Worm (Caenorhabditis elegans) whole organism, L4 larva: ENCODE results near the gene F54D5.24.

ENCODE experiments used
- D1046.2 ChIP-seq: fragments of 200-800 bp; sonication (Bioruptor generic); IDR thresholded peaks from 2 replicates; pipeline ENCODE4 v1.3.6; 2022; ENCODE audit warnings: missing genetic modification characterization, missing compliant biosample characterization
- F26F4.8 ChIP-seq: fragments of 200-800 bp; sonication (Bioruptor generic); conservative IDR thresholded peaks from 2 replicates; pipeline ENCODE4 v1.3.6; 2022; ENCODE audit warnings: missing genetic modification characterization, missing compliant biosample characterization
- F49E8.2 ChIP-seq: sonication (generic microtip); optimal IDR thresholded peaks from 2 replicates; lab custom pipeline; 2016; ENCODE audit warnings: missing compliant biosample characterization, mild to moderate bottlenecking, missing genetic modification characterization, borderline replicate concordance
- Y48G9A.11 ChIP-seq: fragments of 200-800 bp; sonication (Bioruptor generic); IDR thresholded peaks from 2 replicates; pipeline ENCODE4 v1.3.6; 2022; ENCODE audit warnings: missing genetic modification reagents, missing genetic modification characterization, missing compliant biosample characterization
- Y5F2A.4 ChIP-seq: fragments of 200-800 bp; sonication (Bioruptor generic); optimal IDR thresholded peaks from 2 replicates; lab custom pipeline; 2018; ENCODE audit warnings: mild to moderate bottlenecking, missing genetic modification characterization, missing compliant biosample characterization
- aha-1 ChIP-seq: fragments of 150-350 bp; peaks from one replicate; lab custom pipeline; 2014; ENCODE audit warnings: missing biosample characterization, missing genetic modification characterization
- ceh-20 ChIP-seq: fragments of 200-800 bp; sonication (Bioruptor generic); IDR thresholded peaks from 2 replicates; pipeline ENCODE4 v1.3.6; 2022; ENCODE audit warnings: missing genetic modification reagents, missing genetic modification characterization, missing compliant biosample characterization
- ceh-32 ChIP-seq: sonication (generic microtip); optimal IDR thresholded peaks from 2 replicates; lab custom pipeline; 2016; ENCODE audit warnings: mild to moderate bottlenecking, missing genetic modification characterization, missing compliant biosample characterization; ENCODE audit not compliant: poor library complexity
- ceh-62 ChIP-seq: sonication (generic microtip); optimal IDR thresholded peaks from 2 replicates; lab custom pipeline; 2017; ENCODE audit warnings: missing biosample characterization, missing genetic modification characterization
- dmd-9 ChIP-seq: fragments of 200-800 bp; sonication (Bioruptor generic); IDR thresholded peaks from 2 replicates; pipeline ENCODE4 v1.3.6; 2022; ENCODE audit warnings: missing genetic modification reagents, missing genetic modification characterization, missing compliant biosample characterization
- fkh-10 ChIP-seq: fragments of 150-350 bp; optimal IDR thresholded peaks from 2 replicates; lab custom pipeline; 2014; ENCODE audit warnings: missing biosample characterization, missing genetic modification reagents, missing genetic modification characterization
- hif-1 ChIP-seq, 2 experiments: sonication (generic microtip); optimal IDR thresholded peaks; 2 replicates each; lab custom pipeline; 2016 to 2017; ENCODE audit warnings: missing compliant biosample characterization in 2 of 2, missing genetic modification characterization in 2 of 2, missing genetic modification reagents in 2 of 2, missing genotype in 2 of 2, mild to moderate bottlenecking in 1 of 2
- lin-13 ChIP-seq: fragments of 150-350 bp; optimal IDR thresholded peaks from 2 replicates; lab custom pipeline; 2014; ENCODE audit warnings: missing biosample characterization, missing genetic modification reagents, missing genetic modification characterization
- lin-29 ChIP-seq: fragments of 200-800 bp; sonication (Bioruptor generic); IDR thresholded peaks from 2 replicates; pipeline ENCODE4 v1.3.6; 2022; ENCODE audit warnings: missing genetic modification reagents, missing genetic modification characterization, missing compliant biosample characterization
- lin-38 ChIP-seq: fragments of 200-800 bp; sonication (Bioruptor generic); IDR thresholded peaks from 2 replicates; pipeline ENCODE4 v1.3.6; 2022; ENCODE audit warnings: missing genetic modification reagents, missing genetic modification characterization, missing compliant biosample characterization
- lsy-2 ChIP-seq, 2 experiments: fragments of 150-350 bp in 1 of 2; sonication (generic microtip) in 1 of 2; optimal IDR thresholded peaks; 2 replicates each; lab custom pipeline; 2014 to 2017; ENCODE audit warnings: missing biosample characterization in 2 of 2, missing genetic modification characterization in 2 of 2
- madf-5 ChIP-seq, 2 experiments: fragments of 200-800 bp; sonication (Bioruptor generic); IDR thresholded peaks; 2 replicates each; pipeline ENCODE4 v1.3.6; 2022; ENCODE audit warnings: missing compliant biosample characterization in 2 of 2, missing genetic modification characterization in 2 of 2
- mdl-1 ChIP-seq, 2 experiments: fragments of 150-350 bp in 1 of 2; sonication (generic microtip) in 1 of 2; optimal IDR thresholded peaks; 2 replicates each; lab custom pipeline; 2014 to 2017; ENCODE audit warnings: missing biosample characterization in 2 of 2, missing genetic modification characterization in 2 of 2
- mes-2 ChIP-seq: sonication (generic microtip); optimal IDR thresholded peaks from 2 replicates; lab custom pipeline; 2016; ENCODE audit warnings: missing genotype, mild to moderate bottlenecking, missing genetic modification characterization, missing compliant biosample characterization; ENCODE audit not compliant: poor library complexity, severe bottlenecking
- nhr-111 ChIP-seq: fragments of 200-800 bp; sonication (Bioruptor generic); optimal IDR thresholded peaks from 2 replicates; lab custom pipeline; 2018; ENCODE audit warnings: mild to moderate bottlenecking, missing genetic modification characterization, missing compliant biosample characterization
- nhr-237 ChIP-seq: sonication (generic microtip); optimal IDR thresholded peaks from 2 replicates; lab custom pipeline; 2017; ENCODE audit warnings: missing biosample characterization, missing genetic modification characterization
- nhr-42 ChIP-seq: fragments of 200-800 bp; sonication (Bioruptor generic); IDR thresholded peaks from 2 replicates; pipeline ENCODE4 v1.3.6; 2022; ENCODE audit warnings: missing genetic modification characterization, missing compliant biosample characterization
- pha-4 ChIP-seq, 2 experiments: fragments of 150-350 bp in 1 of 2; fragments of 200-800 bp in 1 of 2; sonication (Bioruptor generic) in 1 of 2; IDR thresholded peaks in 1 of 2; optimal IDR thresholded peaks in 1 of 2; 2 replicates each; pipeline versions ENCODE4 v1.3.6 to Lab custom; 2014 to 2022; ENCODE audit warnings: missing genetic modification characterization in 2 of 2, missing genetic modification reagents in 2 of 2, missing biosample characterization in 1 of 2, missing compliant biosample characterization in 1 of 2
- pqm-1 ChIP-seq: sonication (generic microtip); optimal IDR thresholded peaks from 2 replicates; lab custom pipeline; 2017; ENCODE audit warnings: missing biosample characterization, missing genetic modification characterization
- set-16 ChIP-seq: fragments of 200-800 bp; sonication (Bioruptor generic); IDR thresholded peaks from 2 replicates; pipeline ENCODE4 v1.3.6; 2022; ENCODE audit warnings: missing genetic modification reagents, missing genetic modification characterization, missing compliant biosample characterization
- skn-1 ChIP-seq: fragments of 150-350 bp; optimal IDR thresholded peaks from 2 replicates; lab custom pipeline; 2014; ENCODE audit warnings: missing biosample characterization, missing genetic modification characterization
- snpc-1.2 ChIP-seq: fragments of 200-800 bp; sonication (Bioruptor generic); IDR thresholded peaks from 2 replicates; pipeline ENCODE4 v1.3.6; 2022; ENCODE audit warnings: missing genetic modification reagents, missing genetic modification characterization, missing compliant biosample characterization
- spr-1 ChIP-seq: sonication (generic microtip); optimal IDR thresholded peaks from 2 replicates; lab custom pipeline; 2016; ENCODE audit warnings: mild to moderate bottlenecking, missing genetic modification characterization, missing compliant biosample characterization
- spr-3 ChIP-seq: fragments of 200-800 bp; sonication (Bioruptor generic); optimal IDR thresholded peaks from 2 replicates; lab custom pipeline; 2018; ENCODE audit warnings: mild to moderate bottlenecking, missing genetic modification characterization, missing compliant biosample characterization
- unc-130 ChIP-seq: sonication (generic microtip); optimal IDR thresholded peaks from 2 replicates; lab custom pipeline; 2016; ENCODE audit warnings: missing genetic modification reagents, missing genetic modification characterization, missing compliant biosample characterization
- unc-62 ChIP-seq, 3 experiments: fragments of 150-350 bp in 1 of 3; sonication (generic microtip); optimal IDR thresholded peaks in 2 of 3; peaks in 1 of 3; 1 replicate in 1 of 3; 2 replicates in 2 of 3; lab custom pipeline; 2014 to 2017; ENCODE audit warnings: missing biosample characterization in 3 of 3, missing genetic modification characterization in 3 of 3, missing genetic modification reagents in 3 of 3, missing genotype in 1 of 3
- zag-1 ChIP-seq: fragments of 150-350 bp; optimal IDR thresholded peaks from 2 replicates; lab custom pipeline; 2014; ENCODE audit warnings: missing biosample characterization, missing genetic modification characterization
- zfp-2 ChIP-seq: sonication (generic microtip); optimal IDR thresholded peaks from 2 replicates; lab custom pipeline; 2016; ENCODE audit warnings: mild to moderate bottlenecking, missing genetic modification characterization, missing compliant biosample characterization
- zfp-3 ChIP-seq: fragments of 200-800 bp; sonication (Bioruptor generic); conservative IDR thresholded peaks from 2 replicates; pipeline ENCODE4 v1.3.6; 2022; ENCODE audit warnings: missing genetic modification reagents, missing genetic modification characterization, missing compliant biosample characterization
- zip-2 ChIP-seq: fragments of 150-350 bp; optimal IDR thresholded peaks from 2 replicates; lab custom pipeline; 2014; ENCODE audit warnings: missing biosample characterization, missing genetic modification characterization
- ztf-11 ChIP-seq: fragments of 150-350 bp; optimal IDR thresholded peaks from 2 replicates; lab custom pipeline; 2014; ENCODE audit warnings: missing biosample characterization, missing genetic modification characterization

The F54D5.24 gene

DNA sequence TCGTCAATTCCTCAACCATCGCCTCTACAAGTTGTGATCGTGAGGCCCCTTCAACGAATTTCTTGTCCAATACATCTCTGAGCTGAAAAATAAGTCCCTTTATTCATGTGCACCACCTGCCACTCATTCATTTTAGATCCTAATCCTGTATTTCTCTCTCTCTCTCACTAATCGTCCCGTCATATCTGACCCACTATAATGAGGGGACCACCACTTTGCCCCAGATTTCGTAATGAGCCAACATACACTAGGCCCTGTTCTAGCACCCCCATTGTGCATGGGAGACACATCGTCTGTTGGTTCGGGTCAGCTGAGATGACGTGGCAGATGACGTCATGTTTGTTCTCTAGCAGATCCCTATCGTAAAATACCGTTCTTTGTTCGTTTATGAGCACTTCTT, 20.3 kb upstream of the F54D5.24 start:
- TF ChIP-seq zag-1 (tag; lab: Kevin White, UChicago) = no peak
- TF ChIP-seq mes-2 = no peak
- peak in 1 of 2 experiments; percentile 26 for TF ChIP-seq unc-62 (GFP tag; optimal IDR thresholded peaks at IDR 0.05 in 1 of 2; lab: Kevin White, UChicago)
- TF ChIP-seq unc-62 (tag; optimal IDR thresholded peaks at IDR 0.05; lab: Kevin White, UChicago) = no peak
- no peak for TF ChIP-seq ceh-32 (tag; lab: Kevin White, UChicago)
- TF ChIP-seq Y5F2A.4 = no peak
- peak; percentile 58 for TF ChIP-seq aha-1 (tag; lab: Kevin White, UChicago)
- TF ChIP-seq lin-13 = no peak
- no peak for TF ChIP-seq ceh-20 (GFP tag; lab: Robert Waterston, UW)

DNA sequence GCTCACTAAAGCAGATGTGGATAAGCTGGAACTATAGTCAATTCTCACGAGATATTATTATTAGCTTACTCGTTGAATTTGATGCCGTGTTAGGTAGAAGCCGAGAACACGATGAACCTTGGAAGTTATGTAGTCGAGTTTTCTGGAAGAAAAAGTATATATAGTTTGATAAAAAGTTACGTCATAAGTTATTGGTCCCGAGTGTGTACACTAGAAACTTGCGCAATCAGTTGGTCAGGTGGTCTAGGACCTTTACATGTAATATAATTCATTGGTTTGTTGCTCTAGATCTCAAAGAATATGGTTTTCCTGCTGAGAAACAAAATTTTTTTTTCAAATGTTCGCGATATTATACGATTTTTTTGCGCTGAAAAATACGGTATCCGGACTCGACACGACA, 19.8 kb upstream of the F54D5.24 start:
- TF ChIP-seq nhr-237 (tag; lab: Kevin White, UChicago) = no peak
- no peak for TF ChIP-seq F49E8.2 (tag; lab: Kevin White, UChicago)
- TF ChIP-seq nhr-111 (GFP tag; lab: Kevin White, UChicago) = no peak
- TF ChIP-seq, all 104 proteins: peak for 0

DNA sequence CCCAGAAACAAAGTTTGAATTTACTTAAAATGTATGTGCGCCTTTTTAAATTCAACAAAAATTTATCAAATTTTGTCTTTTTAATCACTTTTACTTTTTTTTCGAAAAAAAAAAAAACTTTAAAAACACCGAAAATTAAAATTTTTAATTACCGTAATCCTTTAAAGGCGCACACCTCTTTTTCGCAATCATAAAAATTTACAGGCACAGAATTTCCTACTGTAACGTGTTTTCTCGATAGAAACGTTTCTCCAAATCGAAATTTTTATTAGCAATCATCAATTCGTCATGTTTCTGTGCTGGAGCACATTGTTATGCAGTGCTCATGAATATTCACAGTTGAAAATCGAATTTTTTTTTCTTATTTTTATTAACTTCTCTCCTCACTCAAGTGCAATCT, 19.2 kb upstream of the F54D5.24 start:
- TF ChIP-seq snpc-1.2 (GFP tag; lab: Robert Waterston, UW) (no peak), zip-2 (tag; lab: Kevin White, UChicago) (no peak), aha-1 (tag; lab: Kevin White, UChicago) (peak; percentile 63), madf-5 (GFP tag; IDR thresholded peaks at IDR 0.05; lab: Robert Waterston, UW) (no peak), fkh-10 (GFP tag; lab: Kevin White, UChicago) (no peak)

DNA sequence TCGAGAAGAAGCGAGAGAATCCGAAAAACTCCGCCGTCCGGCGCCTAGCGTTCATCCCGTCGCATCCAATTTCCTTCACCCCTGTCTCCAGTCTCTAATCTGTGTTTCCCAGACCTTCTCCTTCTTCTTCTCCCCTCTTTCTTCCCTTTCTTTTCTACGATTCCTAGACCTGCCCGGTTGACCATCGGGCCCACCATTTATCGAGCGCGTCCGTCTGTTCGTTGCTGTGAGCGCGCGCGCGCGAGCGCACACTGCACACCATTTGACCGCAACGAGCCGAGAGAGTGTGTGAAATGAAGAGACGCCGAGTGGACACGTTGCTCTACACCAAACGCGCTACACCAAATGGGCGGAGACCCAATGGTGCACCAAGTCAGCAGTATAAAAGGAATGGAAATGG, 18.6 kb upstream of the F54D5.24 start:
- TF ChIP-seq D1046.2 (GFP tag; lab: Robert Waterston, UW) (0 out of 2 replicates have a peak, but pooled peaks have one; percentile 8), Y48G9A.11 (peak; percentile 64; the same call in 1 of the 2 replicates), set-16 (peak; percentile 82), ztf-11 (tag; lab: Kevin White, UChicago) (no peak), skn-1 (tag; lab: Kevin White, UChicago) (no peak), dmd-9 (GFP tag; lab: Robert Waterston, UW) (no peak), lin-38 (GFP tag; lab: Robert Waterston, UW) (peak; percentile 73), unc-130 (peak; percentile 70), spr-3 (GFP tag; lab: Kevin White, UChicago) (peak; percentile 9), mdl-1 (tag; optimal IDR thresholded peaks at IDR 0.05; lab: Kevin White, UChicago) (peak in 1 of 2 experiments; percentile 3)

DNA sequence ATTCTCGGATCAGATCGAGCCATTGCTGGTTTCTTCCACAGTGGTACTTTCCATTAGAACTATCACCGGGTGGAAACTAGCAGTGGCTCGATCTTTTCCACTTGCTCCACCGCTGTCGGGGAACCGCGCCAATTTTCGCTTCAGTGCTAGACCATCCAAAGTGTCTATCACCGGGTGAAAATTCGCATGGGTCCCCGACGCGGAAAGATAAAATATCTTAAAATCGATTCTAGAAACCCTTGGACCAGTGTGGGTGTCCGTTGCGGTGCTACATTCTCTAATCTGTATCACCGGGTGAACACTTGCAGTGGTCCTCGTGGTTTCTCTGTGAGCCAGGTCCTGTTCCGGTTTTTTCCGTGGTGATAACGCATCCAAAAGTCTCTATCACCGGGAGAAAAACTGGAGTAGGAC, 18.1 kb upstream of the F54D5.24 start:
- no peak for TF ChIP-seq zfp-3 (GFP tag; lab: Robert Waterston, UW)
- TF ChIP-seq nhr-42 (GFP tag; lab: Robert Waterston, UW) = no peak
- TF ChIP-seq F26F4.8 = no peak
- no peak for TF ChIP-seq lsy-2 (tag; optimal IDR thresholded peaks at IDR 0.05; lab: Kevin White, UChicago)
- TF ChIP-seq pha-4 (GFP tag; IDR thresholded peaks at IDR 0.05; lab: Robert Waterston, UW) = no peak
- TF ChIP-seq pha-4 (tag; optimal IDR thresholded peaks at IDR 0.05; lab: Kevin White, UChicago) = no peak
- no peak for TF ChIP-seq pqm-1 (tag; lab: Kevin White, UChicago)
- TF ChIP-seq set-16 = no peak
- TF ChIP-seq spr-1 (tag; lab: Kevin White, UChicago) = no peak
- no peak for TF ChIP-seq ceh-62
- TF ChIP-seq lin-29 (GFP tag; lab: Robert Waterston, UW) = no peak
- no peak for TF ChIP-seq hif-1 (tag; optimal IDR thresholded peaks at IDR 0.05; lab: Kevin White, UChicago)
- TF ChIP-seq zfp-2 (tag; lab: Kevin White, UChicago) = no peak
- TF ChIP-seq, all 104 proteins: peak for 0
